Worm (Caenorhabditis elegans): Measurements from ENCODE around the gene dgk-5.

Gene dgk-5

DNA sequence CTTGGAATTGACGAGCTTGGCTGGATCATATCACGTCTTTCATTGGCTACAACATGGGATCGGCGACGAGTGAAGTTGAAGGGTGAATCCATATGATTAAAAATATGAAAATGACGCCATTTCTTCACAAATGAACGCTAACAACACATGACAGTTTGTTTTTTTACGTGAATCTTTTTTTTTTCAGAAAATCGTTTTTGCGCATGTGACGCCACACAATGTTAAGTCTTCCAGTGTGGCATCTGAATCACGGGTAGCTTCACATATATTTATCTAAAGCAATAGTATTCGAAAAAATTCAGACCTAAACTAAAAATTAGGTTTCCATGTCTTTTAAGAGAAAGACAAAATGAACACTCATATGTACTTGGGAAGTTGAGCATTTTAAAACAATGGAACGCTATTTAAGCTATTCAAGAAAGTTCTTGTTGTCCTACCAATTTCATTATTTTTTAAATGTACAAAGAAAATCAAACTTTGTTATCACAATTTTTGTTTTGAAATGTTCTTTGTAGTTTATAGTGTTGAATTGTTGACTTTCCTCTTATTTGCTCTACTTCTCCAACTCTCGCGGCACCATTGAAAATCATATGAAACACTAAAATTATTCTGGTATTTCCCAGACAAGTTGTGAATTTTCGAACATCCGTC lies 14.1 kb upstream of the dgk-5 start, which contains the start of the genes lido-16 and plpp-1.2:
Gene lido-16, minus strand, starts transcription at position 101 of the 651 bp plus-strand sequence.
Gene plpp-1.2, plus strand, starts transcription at position 601 of the 651 bp plus-strand sequence.
- TF ChIP-seq ztf-29 (GFP tag; IDR thresholded peaks at IDR 0.05): no peak
- no peak for TF ChIP-seq ztf-23 (GFP tag; IDR thresholded peaks at IDR 0.05)
- TF ChIP-seq klf-2 (GFP tag; conservative IDR thresholded peaks at IDR 0.05): no peak
- no peak for TF ChIP-seq tab-1 (GFP tag; IDR thresholded peaks at IDR 0.05)
- TF ChIP-seq flt-1 (GFP tag; IDR thresholded peaks at IDR 0.05): no peak
- TF ChIP-seq cog-1 (tag; optimal IDR thresholded peaks at IDR 0.05): no peak
- no peak for TF ChIP-seq T22C8.4 (GFP tag; IDR thresholded peaks at IDR 0.05)
- TF ChIP-seq med-1 (GFP tag; optimal IDR thresholded peaks at IDR 0.05; ENCODE audit: insufficient read depth): no peak
- no peak for TF ChIP-seq ref-1 (GFP tag; conservative IDR thresholded peaks at IDR 0.05)

DNA sequence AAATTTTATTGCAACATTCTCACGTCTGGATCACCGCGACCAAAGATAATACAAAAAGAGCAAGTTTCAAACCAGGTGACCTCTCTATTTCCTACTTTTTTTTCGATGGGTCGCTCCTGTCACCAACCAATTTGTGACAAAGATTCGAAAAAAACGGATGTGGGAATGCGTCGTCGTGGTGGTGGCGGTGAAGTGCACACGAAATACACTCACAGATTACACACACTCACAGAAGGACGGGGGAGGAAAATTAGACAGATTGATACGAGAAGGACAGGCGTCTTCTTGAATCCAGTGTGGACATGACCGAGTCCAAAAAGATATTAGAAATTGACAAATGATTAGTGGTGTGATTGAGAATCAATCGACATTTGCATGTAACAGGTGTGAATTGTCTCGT lies 11.9 kb upstream of the dgk-5 start:
- TF ChIP-seq ref-1 (GFP tag; conservative IDR thresholded peaks at IDR 0.05): no peak
- TF ChIP-seq ztf-29 (GFP tag; IDR thresholded peaks at IDR 0.05): no peak
- TF ChIP-seq T22C8.4 (GFP tag; IDR thresholded peaks at IDR 0.05): no peak
- TF ChIP-seq klf-2 (GFP tag; conservative IDR thresholded peaks at IDR 0.05): no peak
- TF ChIP-seq ztf-23 (GFP tag; IDR thresholded peaks at IDR 0.05): no peak
- TF ChIP-seq cog-1 (tag; optimal IDR thresholded peaks at IDR 0.05): no peak
- TF ChIP-seq tab-1 (GFP tag; IDR thresholded peaks at IDR 0.05): no peak
- no peak for TF ChIP-seq med-1 (GFP tag; optimal IDR thresholded peaks at IDR 0.05; ENCODE audit: insufficient read depth)
- TF ChIP-seq flt-1 (GFP tag; IDR thresholded peaks at IDR 0.05): no peak

DNA sequence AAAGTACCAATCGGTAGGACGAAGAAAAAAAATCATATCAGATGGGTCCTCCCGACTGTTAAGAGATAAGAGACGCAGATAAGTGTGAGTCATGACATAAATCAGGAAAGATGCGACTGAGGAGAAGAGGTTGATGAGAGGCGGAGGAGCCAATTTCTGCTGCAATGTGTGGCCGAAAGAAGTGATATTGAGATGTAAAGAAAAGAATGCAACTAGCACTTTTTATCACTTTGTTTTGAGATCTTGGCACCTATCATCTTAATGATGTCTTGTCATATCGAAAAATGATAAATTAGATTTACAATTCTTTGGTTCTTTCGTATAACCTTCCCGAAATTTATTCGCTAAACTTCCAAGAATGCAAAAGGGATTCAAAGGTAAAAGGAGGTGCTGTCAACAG lies 11.2 kb upstream of the dgk-5 start, which contains the start of gene del-10:
Gene del-10, minus strand, starts transcription at position 24 of the 400 bp plus-strand sequence.
- TF ChIP-seq ztf-29 (GFP tag; IDR thresholded peaks at IDR 0.05) (no peak), ztf-23 (GFP tag; IDR thresholded peaks at IDR 0.05) (no peak), med-1 (GFP tag; optimal IDR thresholded peaks at IDR 0.05; ENCODE audit: insufficient read depth) (no peak), klf-2 (GFP tag; conservative IDR thresholded peaks at IDR 0.05) (no peak), cog-1 (tag; optimal IDR thresholded peaks at IDR 0.05) (no peak), tab-1 (GFP tag; IDR thresholded peaks at IDR 0.05) (no peak), T22C8.4 (GFP tag; IDR thresholded peaks at IDR 0.05) (no peak), ref-1 (GFP tag; conservative IDR thresholded peaks at IDR 0.05) (no peak), flt-1 (GFP tag; IDR thresholded peaks at IDR 0.05) (no peak)

DNA sequence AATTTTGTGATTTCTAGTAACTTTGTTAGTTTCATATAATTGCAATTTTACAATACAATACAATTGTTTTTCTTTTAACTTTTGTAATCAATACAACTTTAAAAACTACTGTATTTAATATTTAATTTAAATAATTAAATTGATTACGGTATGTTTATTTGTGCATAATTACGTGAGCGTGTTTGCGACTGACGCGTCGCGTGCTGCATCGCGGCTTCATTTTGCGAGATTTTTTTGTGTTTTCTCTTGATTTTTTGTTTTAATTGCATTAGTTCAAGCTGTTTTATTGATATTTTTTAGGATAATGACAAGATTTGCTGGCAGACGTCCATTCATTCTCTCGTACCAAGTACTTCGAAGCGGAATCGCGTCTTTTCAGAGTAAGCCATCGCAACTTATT lies 5.8 kb upstream of the dgk-5 start, which contains the start of gene T28D9.4:
Gene T28D9.4, plus strand, starts transcription at position 301 of the 400 bp plus-strand sequence.
- TF ChIP-seq med-1 (GFP tag; optimal IDR thresholded peaks at IDR 0.05; ENCODE audit: insufficient read depth) (no peak), ref-1 (GFP tag; conservative IDR thresholded peaks at IDR 0.05) (no peak), flt-1 (GFP tag; IDR thresholded peaks at IDR 0.05) (no peak), ztf-29 (GFP tag; IDR thresholded peaks at IDR 0.05) (no peak), cog-1 (tag; optimal IDR thresholded peaks at IDR 0.05) (no peak), klf-2 (GFP tag; conservative IDR thresholded peaks at IDR 0.05) (no peak), T22C8.4 (GFP tag; IDR thresholded peaks at IDR 0.05) (no peak), tab-1 (GFP tag; IDR thresholded peaks at IDR 0.05) (no peak), ztf-23 (GFP tag; IDR thresholded peaks at IDR 0.05) (no peak)

- TF ChIP-seq T22C8.4 (GFP tag; IDR thresholded peaks at IDR 0.05) (no peak), ztf-29 (GFP tag; IDR thresholded peaks at IDR 0.05) (no peak), cog-1 (tag; optimal IDR thresholded peaks at IDR 0.05) (no peak), ref-1 (GFP tag; conservative IDR thresholded peaks at IDR 0.05) (no peak), flt-1 (GFP tag; IDR thresholded peaks at IDR 0.05) (no peak), tab-1 (GFP tag; IDR thresholded peaks at IDR 0.05) (no peak)
Measured at ce11 chrII:6475180-6475737, 4.4 kb upstream of the dgk-5 start, which contains the start of gene T28D9.16. TSS of gene T28D9.16 (plus strand) at chrII:6475687.

DNA sequence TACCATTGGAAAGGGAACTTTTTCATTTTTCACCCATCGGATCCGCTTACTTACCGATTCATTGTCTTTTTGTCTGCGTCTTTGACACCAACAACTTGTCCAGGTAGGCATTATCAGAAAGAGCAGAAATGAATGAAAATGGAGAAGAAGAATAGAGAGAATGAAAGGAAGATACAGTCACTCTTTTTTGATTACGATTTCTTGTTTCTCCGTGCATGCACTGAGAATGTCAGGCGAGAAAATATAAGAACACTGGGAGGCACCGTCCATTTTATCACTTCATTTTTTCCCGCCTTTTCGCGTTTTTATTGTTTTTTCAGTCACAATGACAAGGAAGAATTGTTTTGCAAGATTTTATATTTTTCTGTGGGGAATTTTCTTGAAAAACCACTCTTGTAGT lies 1.5 kb downstream of the dgk-5 start:
- TF ChIP-seq med-1 (GFP tag; optimal IDR thresholded peaks at IDR 0.05; ENCODE audit: insufficient read depth) (no peak), flt-1 (GFP tag; IDR thresholded peaks at IDR 0.05) (no peak), ref-1 (GFP tag; conservative IDR thresholded peaks at IDR 0.05) (no peak), ztf-29 (GFP tag; IDR thresholded peaks at IDR 0.05) (no peak), tab-1 (GFP tag; IDR thresholded peaks at IDR 0.05) (no peak), cog-1 (tag; optimal IDR thresholded peaks at IDR 0.05) (no peak), ztf-23 (GFP tag; IDR thresholded peaks at IDR 0.05) (no peak), T22C8.4 (GFP tag; IDR thresholded peaks at IDR 0.05) (no peak), klf-2 (GFP tag; conservative IDR thresholded peaks at IDR 0.05) (no peak)

DNA sequence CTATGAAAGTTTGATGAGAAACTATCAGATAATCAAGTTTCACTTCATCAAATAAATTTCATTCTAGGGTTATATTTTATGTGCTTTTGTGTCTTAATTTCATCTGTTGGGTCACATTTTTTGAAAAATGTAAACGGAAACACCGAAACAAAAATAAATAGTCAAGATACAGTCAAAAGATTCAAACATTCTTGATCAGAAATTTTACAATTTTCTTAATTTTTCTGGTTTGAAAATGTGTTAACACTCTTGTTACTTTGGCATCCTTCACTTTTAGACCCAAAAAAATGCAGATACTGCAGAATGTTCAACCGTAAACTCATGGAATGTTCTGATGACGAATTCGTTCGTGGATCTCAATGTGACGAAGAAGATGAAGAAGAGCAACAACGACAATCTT lies 16.2 kb downstream of the dgk-5 start, which contains the start of gene aptf-1:
Gene aptf-1, plus strand, starts transcription at position 301 of the 400 bp plus-strand sequence.
- no peak for TF ChIP-seq cog-1 (tag; optimal IDR thresholded peaks at IDR 0.05)
- no peak for TF ChIP-seq med-1 (GFP tag; optimal IDR thresholded peaks at IDR 0.05; ENCODE audit: insufficient read depth)
- no peak for TF ChIP-seq T22C8.4 (GFP tag; IDR thresholded peaks at IDR 0.05)
- TF ChIP-seq ztf-29 (GFP tag; IDR thresholded peaks at IDR 0.05): no peak
- no peak for TF ChIP-seq klf-2 (GFP tag; conservative IDR thresholded peaks at IDR 0.05)
- no peak for TF ChIP-seq tab-1 (GFP tag; IDR thresholded peaks at IDR 0.05)
- TF ChIP-seq flt-1 (GFP tag; IDR thresholded peaks at IDR 0.05): no peak
- no peak for TF ChIP-seq ztf-23 (GFP tag; IDR thresholded peaks at IDR 0.05)
- TF ChIP-seq ref-1 (GFP tag; conservative IDR thresholded peaks at IDR 0.05): no peak

ce11 chrII:6453341-6453806 lies 17.5 kb downstream of the dgk-5 start, which contains the start of gene atg-16.2:
TSS of gene atg-16.2 (minus strand) at chrII:6453391.
- TF ChIP-seq ref-1 (GFP tag; conservative IDR thresholded peaks at IDR 0.05) (no peak), med-1 (GFP tag; optimal IDR thresholded peaks at IDR 0.05; ENCODE audit: insufficient read depth) (peak; percentile 24), ztf-23 (GFP tag; IDR thresholded peaks at IDR 0.05) (peak; percentile 39; the same call in 1 of the 2 replicates), cog-1 (tag; optimal IDR thresholded peaks at IDR 0.05) (peak; percentile 22)

DNA sequence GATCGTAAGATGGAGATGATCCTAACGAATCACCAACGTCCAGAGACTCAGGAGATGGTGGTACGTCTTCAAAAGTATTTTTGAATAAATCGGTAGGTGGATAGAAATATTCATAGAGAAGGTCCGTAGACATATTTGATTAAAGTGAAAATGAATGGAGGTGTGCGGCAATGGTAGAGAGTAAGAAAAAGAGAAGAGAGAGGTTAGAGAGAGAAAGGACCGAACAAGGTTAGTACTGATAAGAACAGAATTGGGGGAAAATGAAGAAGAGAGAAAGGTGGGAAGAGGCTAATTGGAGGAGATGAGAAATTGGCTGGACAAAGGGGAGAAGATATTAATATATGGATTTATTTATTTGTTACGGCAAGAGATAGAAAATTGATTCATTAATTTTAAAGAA lies 21.2 kb downstream of the dgk-5 start, which contains the start of gene nhr-22:
Gene nhr-22, minus strand, starts transcription at position 137 of the 400 bp plus-strand sequence.
- TF ChIP-seq ztf-29 (GFP tag; IDR thresholded peaks at IDR 0.05): no peak
- TF ChIP-seq klf-2 (GFP tag; conservative IDR thresholded peaks at IDR 0.05): no peak
- TF ChIP-seq cog-1 (tag; optimal IDR thresholded peaks at IDR 0.05): no peak
- TF ChIP-seq ref-1 (GFP tag; conservative IDR thresholded peaks at IDR 0.05): no peak
- TF ChIP-seq tab-1 (GFP tag; IDR thresholded peaks at IDR 0.05): no peak
- no peak for TF ChIP-seq flt-1 (GFP tag; IDR thresholded peaks at IDR 0.05)

Data from whole organism, midembryonic.